Worm (Caenorhabditis elegans) whole organism, L3 larva: ENCODE results near the gene rod-1.

Source experiments
- ama-1 ChIP-seq: fragments of 150-350 bp; optimal IDR thresholded peaks from 2 replicates; lab custom pipeline; 2018
- ceh-82 ChIP-seq: fragments of 150-350 bp; optimal IDR thresholded peaks from 2 replicates; lab custom pipeline; 2014; ENCODE audit warnings: missing biosample characterization, missing genetic modification characterization
- egl-27 ChIP-seq: sonication (generic microtip); optimal IDR thresholded peaks from 4 replicates; lab custom pipeline; 2017; ENCODE audit warnings: missing biosample characterization, missing genetic modification reagents, missing genetic modification characterization
- elt-1 ChIP-seq: fragments of 150-350 bp; optimal IDR thresholded peaks from 2 replicates; lab custom pipeline; 2014; ENCODE audit warnings: missing biosample characterization, missing genetic modification characterization
- elt-3 ChIP-seq, 3 experiments: fragments of 150-350 bp in 1 of 3; sonication (generic microtip) in 2 of 3; optimal IDR thresholded peaks; 2 replicates in 2 of 3; 4 replicates in 1 of 3; lab custom pipeline; 2014 to 2017; ENCODE audit warnings: missing biosample characterization in 3 of 3, missing genetic modification characterization in 3 of 3
- unc-62 ChIP-seq: fragments of 150-350 bp; sonication (generic microtip); optimal IDR thresholded peaks from 4 replicates; lab custom pipeline; 2014; ENCODE audit warnings: missing biosample characterization, missing genetic modification reagents, missing genetic modification characterization

DNA sequence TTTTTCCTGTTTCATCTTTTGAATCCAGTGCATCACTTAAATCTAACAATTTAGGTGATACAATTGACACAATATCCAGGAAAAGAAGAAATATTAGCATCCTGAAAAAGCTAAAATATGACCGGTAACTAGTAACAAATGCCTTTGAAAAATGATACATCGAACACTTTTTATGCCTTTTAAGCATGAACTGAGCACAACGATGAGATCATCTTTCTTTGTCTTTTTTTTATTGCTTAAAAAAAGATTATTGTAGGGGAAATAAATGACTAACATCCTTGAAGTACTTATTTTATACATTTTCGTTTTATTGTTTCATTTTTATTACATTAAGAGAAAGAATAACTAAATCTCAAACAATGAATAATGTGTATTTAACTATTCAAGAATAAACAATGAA, 12.4 kb upstream of the rod-1 start, which contains the start of gene F13B6.3:
- no peak for TF ChIP-seq elt-1
- no peak for TF ChIP-seq ama-1 (lab: Kevin White, UChicago)
- no peak for TF ChIP-seq ceh-82 (tag; lab: Kevin White, UChicago)
- no peak for TF ChIP-seq unc-62 (GFP tag; lab: Kevin White, UChicago)
- no peak for TF ChIP-seq egl-27 (tag; lab: Kevin White, UChicago)
- TF ChIP-seq elt-3 (tag; optimal IDR thresholded peaks at IDR 0.05; lab: Kevin White, UChicago), result no peak
